Worm (Caenorhabditis elegans) whole organism, young adult: ENCODE measurements around the gene F25H9.7.

Experiments
- hsf-1 ChIP-seq: fragments of 200-800 bp; sonication (Bioruptor generic); IDR thresholded peaks from 2 replicates; pipeline ENCODE4 v1.3.6; 2022; ENCODE audit warnings: missing genetic modification reagents, missing genetic modification characterization, missing compliant biosample characterization
- tbx-9 ChIP-seq: sonication (generic microtip); optimal IDR thresholded peaks from 2 replicates; lab custom pipeline; 2016; ENCODE audit warnings: borderline replicate concordance, missing genetic modification characterization, inconsistent platforms, missing compliant biosample characterization
- ztf-25 ChIP-seq: fragments of 200-800 bp; sonication (Bioruptor generic); IDR thresholded peaks from 2 replicates; pipeline ENCODE4 v1.3.6; 2022; ENCODE audit warnings: missing genetic modification reagents, missing genetic modification characterization, missing compliant biosample characterization

- TF ChIP-seq ztf-25 (GFP tag; lab: Robert Waterston, UW) (0 out of 2 replicates have a peak, but pooled peaks have one; percentile 41), tbx-9 (tag; lab: Kevin White, UChicago) (no peak), hsf-1 (GFP tag; lab: Robert Waterston, UW) (no peak)
Measured at ce11 chrV:13442819-13443218, 25.4 kb upstream of the F25H9.7 start.
